Worm (Caenorhabditis elegans) whole organism, L2 larva: Measurements from ENCODE around the gene srd-70.

Experiments used
- C34F6.9 ChIP-seq: fragments of 150-350 bp; optimal IDR thresholded peaks from 2 replicates; lab custom pipeline; 2014; ENCODE audit warnings: missing biosample characterization, missing genetic modification characterization
- F13H6.1 ChIP-seq: sonication (generic microtip); optimal IDR thresholded peaks from 2 replicates; lab custom pipeline; 2016; ENCODE audit warnings: missing genetic modification characterization, missing compliant biosample characterization
- R02D3.7 ChIP-seq: fragments of 150-350 bp; optimal IDR thresholded peaks from 2 replicates; lab custom pipeline; 2014; ENCODE audit warnings: missing biosample characterization, missing genetic modification characterization
- ZK546.5 ChIP-seq: sonication (generic microtip); optimal IDR thresholded peaks from 2 replicates; lab custom pipeline; 2017; ENCODE audit warnings: missing biosample characterization, missing genetic modification characterization
- alr-1 ChIP-seq: fragments of 150-350 bp; optimal IDR thresholded peaks from 2 replicates; lab custom pipeline; 2014; ENCODE audit warnings: missing biosample characterization, missing genetic modification characterization
- aly-2 ChIP-seq: fragments of 150-350 bp; optimal IDR thresholded peaks from 2 replicates; lab custom pipeline; 2014; ENCODE audit warnings: missing biosample characterization, missing genetic modification characterization
- ama-1 ChIP-seq: fragments of 150-350 bp; optimal IDR thresholded peaks from 2 replicates; lab custom pipeline; 2018; ENCODE audit warnings: inconsistent platforms
- blmp-1 ChIP-seq: sonication (generic microtip); optimal IDR thresholded peaks from 2 replicates; lab custom pipeline; 2017; ENCODE audit warnings: missing genetic modification characterization, mild to moderate bottlenecking, missing compliant biosample characterization, antibody characterized with exemption, moderate library complexity; ENCODE audit not compliant: insufficient read depth
- ceh-16 ChIP-seq: fragments of 150-350 bp; optimal IDR thresholded peaks from 2 replicates; lab custom pipeline; 2014; ENCODE audit warnings: missing biosample characterization, missing genetic modification characterization
- ceh-82 ChIP-seq: fragments of 150-350 bp; optimal IDR thresholded peaks from 2 replicates; lab custom pipeline; 2014; ENCODE audit warnings: missing biosample characterization, missing genetic modification characterization
- crh-2 ChIP-seq: sonication (generic microtip); optimal IDR thresholded peaks from 2 replicates; lab custom pipeline; 2017; ENCODE audit warnings: missing biosample characterization, missing genetic modification characterization
- dmd-4 ChIP-seq: sonication (generic microtip); optimal IDR thresholded peaks from 2 replicates; lab custom pipeline; 2017; ENCODE audit warnings: missing biosample characterization, missing genetic modification characterization
- egl-27 ChIP-seq: sonication (generic microtip); optimal IDR thresholded peaks from 3 replicates; lab custom pipeline; 2017; ENCODE audit warnings: missing biosample characterization, missing genetic modification reagents, missing genetic modification characterization
- elt-1 ChIP-seq: fragments of 150-350 bp; optimal IDR thresholded peaks from 2 replicates; lab custom pipeline; 2014; ENCODE audit warnings: missing biosample characterization, missing genetic modification characterization
- elt-3 ChIP-seq: sonication (generic microtip); optimal IDR thresholded peaks from 2 replicates; lab custom pipeline; 2017; ENCODE audit warnings: missing biosample characterization, missing genetic modification characterization
- fos-1 ChIP-seq: fragments of 150-350 bp; optimal IDR thresholded peaks from 2 replicates; lab custom pipeline; 2014; ENCODE audit warnings: missing biosample characterization, missing genetic modification characterization
- gmeb-1 ChIP-seq: fragments of 150-350 bp; optimal IDR thresholded peaks from 2 replicates; lab custom pipeline; 2014; ENCODE audit warnings: missing biosample characterization, missing genetic modification characterization
- lin-13 ChIP-seq: fragments of 150-350 bp; optimal IDR thresholded peaks from 2 replicates; lab custom pipeline; 2014; ENCODE audit warnings: missing biosample characterization, missing genetic modification reagents, missing genetic modification characterization
- lin-39 ChIP-seq: fragments of 150-350 bp; optimal IDR thresholded peaks from 2 replicates; lab custom pipeline; 2014; ENCODE audit warnings: missing biosample characterization, missing genetic modification reagents, missing genetic modification characterization
- mab-5 ChIP-seq: fragments of 150-350 bp; optimal IDR thresholded peaks from 2 replicates; lab custom pipeline; 2014; ENCODE audit warnings: missing biosample characterization, missing genetic modification characterization
- mbf-1 ChIP-seq: sonication (generic microtip); optimal IDR thresholded peaks from 2 replicates; lab custom pipeline; 2017; ENCODE audit warnings: missing biosample characterization, missing genetic modification characterization
- mdl-1 ChIP-seq, 2 experiments: fragments of 150-350 bp in 1 of 2; sonication (generic microtip) in 1 of 2; optimal IDR thresholded peaks; 2 replicates each; lab custom pipeline; 2017; ENCODE audit warnings: missing biosample characterization in 2 of 2, missing genetic modification characterization in 2 of 2
- nhr-10 ChIP-seq: sonication (generic microtip); optimal IDR thresholded peaks from 2 replicates; lab custom pipeline; 2017; ENCODE audit warnings: missing biosample characterization, missing genetic modification characterization
- nhr-12 ChIP-seq: fragments of 150-350 bp; optimal IDR thresholded peaks from 2 replicates; lab custom pipeline; 2014; ENCODE audit warnings: missing biosample characterization, missing genetic modification characterization
- nhr-129 ChIP-seq: fragments of 150-350 bp; optimal IDR thresholded peaks from 2 replicates; lab custom pipeline; 2014; ENCODE audit warnings: missing biosample characterization, missing genetic modification characterization
- nhr-21 ChIP-seq: fragments of 150-350 bp; optimal IDR thresholded peaks from 2 replicates; lab custom pipeline; 2014; ENCODE audit warnings: missing biosample characterization, missing genetic modification characterization
- nhr-237 ChIP-seq: fragments of 150-350 bp; optimal IDR thresholded peaks from 2 replicates; lab custom pipeline; 2014; ENCODE audit warnings: missing biosample characterization, missing genetic modification characterization
- nhr-25 ChIP-seq: fragments of 150-350 bp; sonication (generic microtip); optimal IDR thresholded peaks from 3 replicates; lab custom pipeline; 2014; ENCODE audit warnings: missing biosample characterization, missing genetic modification characterization
- nhr-6 ChIP-seq: fragments of 150-350 bp; optimal IDR thresholded peaks from 2 replicates; lab custom pipeline; 2014; ENCODE audit warnings: missing biosample characterization, missing genetic modification characterization
- nhr-77 ChIP-seq: fragments of 150-350 bp; optimal IDR thresholded peaks from 2 replicates; lab custom pipeline; 2014; ENCODE audit warnings: missing biosample characterization, missing genetic modification characterization
- peb-1 ChIP-seq: fragments of 150-350 bp; optimal IDR thresholded peaks from 2 replicates; lab custom pipeline; 2014; ENCODE audit warnings: missing biosample characterization, missing genetic modification characterization
- skn-1 ChIP-seq: sonication (generic microtip); optimal IDR thresholded peaks from 2 replicates; lab custom pipeline; 2017; ENCODE audit warnings: missing biosample characterization, missing genetic modification characterization
- sma-3 ChIP-seq: sonication (generic microtip); optimal IDR thresholded peaks from 2 replicates; lab custom pipeline; 2016; ENCODE audit warnings: missing genetic modification reagents, missing genetic modification characterization, missing compliant biosample characterization
- sma-9 ChIP-seq, 2 experiments: fragments of 150-350 bp in 1 of 2; sonication (generic microtip) in 1 of 2; optimal IDR thresholded peaks; 2 replicates each; lab custom pipeline; 2014 to 2016; ENCODE audit warnings: missing genetic modification characterization in 2 of 2, mild to moderate bottlenecking in 1 of 2, missing biosample characterization in 1 of 2, missing compliant biosample characterization in 1 of 2, missing genetic modification reagents in 1 of 2, moderate library complexity in 1 of 2
- unc-39 ChIP-seq: fragments of 150-350 bp; optimal IDR thresholded peaks from 2 replicates; lab custom pipeline; 2014; ENCODE audit warnings: missing biosample characterization, missing genetic modification characterization
- unc-55 ChIP-seq: fragments of 150-350 bp; sonication (generic microtip); optimal IDR thresholded peaks from 3 replicates; lab custom pipeline; 2014; ENCODE audit warnings: missing biosample characterization, missing genetic modification reagents, missing genetic modification characterization
- unc-62 ChIP-seq: fragments of 150-350 bp; optimal IDR thresholded peaks from 2 replicates; lab custom pipeline; 2014; ENCODE audit warnings: missing biosample characterization, missing genetic modification reagents, missing genetic modification characterization
- ztf-1 ChIP-seq: fragments of 200-800 bp; sonication (Bioruptor generic); conservative IDR thresholded peaks from 2 replicates; pipeline ENCODE4 v1.3.6; 2022; ENCODE audit warnings: missing genetic modification characterization, missing compliant biosample characterization
- ztf-11 ChIP-seq: sonication (generic microtip); optimal IDR thresholded peaks from 2 replicates; lab custom pipeline; 2017; ENCODE audit warnings: missing biosample characterization, missing genetic modification characterization
- ztf-4 ChIP-seq: fragments of 150-350 bp; optimal IDR thresholded peaks from 2 replicates; lab custom pipeline; 2014; ENCODE audit warnings: missing biosample characterization, missing genetic modification characterization

Gene srd-70

ce11 chrV:20413426-20413825, 40.5 kb upstream of the srd-70 start:
- TF ChIP-seq skn-1 (no peak), fos-1 (tag; lab: Kevin White, UChicago) (peak; percentile 95), alr-1 (no peak), nhr-237 (tag; lab: Kevin White, UChicago) (no peak), peb-1 (tag; lab: Kevin White, UChicago) (no peak), mdl-1 (tag; optimal IDR thresholded peaks at IDR 0.05; lab: Kevin White, UChicago) (peak in 1 of 2 experiments; percentile 0), ztf-4 (tag; lab: Kevin White, UChicago) (no peak), crh-2 (peak; percentile 40), ztf-1 (GFP tag; lab: Robert Waterston, UW) (no peak), nhr-6 (tag; lab: Kevin White, UChicago) (no peak), F13H6.1 (tag; lab: Kevin White, UChicago) (peak; percentile 28), nhr-21 (peak; percentile 28), ztf-11 (tag; lab: Kevin White, UChicago) (no peak), ceh-82 (no peak), nhr-12 (tag; lab: Kevin White, UChicago) (no peak), aly-2 (tag; lab: Kevin White, UChicago) (no peak), dmd-4 (tag; lab: Kevin White, UChicago) (no peak), unc-39 (tag; lab: Kevin White, UChicago) (no peak), unc-62 (GFP tag; lab: Kevin White, UChicago) (no peak), egl-27 (tag; lab: Kevin White, UChicago) (no peak), nhr-129 (tag; lab: Kevin White, UChicago) (peak; percentile 37), nhr-77 (tag; lab: Kevin White, UChicago) (no peak), elt-3 (no peak), sma-9 (GFP tag; optimal IDR thresholded peaks at IDR 0.05; lab: Kevin White, UChicago) (peak; percentile 80), sma-9 (tag; optimal IDR thresholded peaks at IDR 0.05; lab: Kevin White, UChicago) (no peak), mbf-1 (tag; lab: Kevin White, UChicago) (no peak), nhr-10 (no peak), gmeb-1 (tag; lab: Kevin White, UChicago) (peak; percentile 43), ZK546.5 (tag; lab: Kevin White, UChicago) (no peak), elt-1 (tag; lab: Kevin White, UChicago) (no peak), lin-39 (tag; lab: Kevin White, UChicago) (no peak)

DNA sequence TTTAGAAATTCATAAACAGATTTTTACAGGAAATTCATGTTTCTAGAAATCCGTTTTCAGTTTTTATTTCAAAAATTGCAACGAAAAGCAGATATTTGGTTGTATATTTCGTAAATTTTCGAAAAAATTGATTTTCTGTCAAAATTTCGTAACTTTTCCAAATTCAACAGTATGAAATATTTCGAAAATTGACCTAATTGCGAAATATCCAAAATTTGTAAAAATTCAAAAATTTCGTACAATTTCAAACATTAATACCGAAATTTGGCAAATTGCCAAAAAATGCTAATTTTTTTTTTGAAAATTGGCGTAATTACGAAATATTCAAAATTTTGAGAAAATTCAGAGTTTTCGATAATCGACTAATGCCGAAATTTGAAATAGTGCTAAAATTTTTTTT, 40.0 kb upstream of the srd-70 start:
- TF ChIP-seq nhr-10 (no peak), unc-55 (peak; percentile 52), nhr-237 (tag; lab: Kevin White, UChicago) (no peak)
- TF ChIP-seq, all 48 proteins: peak for 1

ce11 chrV:20415415-20415814, 38.5 kb upstream of the srd-70 start:
- no peak for TF ChIP-seq ceh-82
- TF ChIP-seq fos-1 (tag; lab: Kevin White, UChicago): peak; percentile 90
- TF ChIP-seq sma-3 (GFP tag; lab: Kevin White, UChicago): peak; percentile 16
- peak; percentile 40 for TF ChIP-seq blmp-1 (tag; lab: Kevin White, UChicago)
- TF ChIP-seq nhr-6 (tag; lab: Kevin White, UChicago): no peak
- TF ChIP-seq egl-27 (tag; lab: Kevin White, UChicago): no peak
- no peak for TF ChIP-seq elt-3
- no peak for TF ChIP-seq ztf-1 (GFP tag; lab: Robert Waterston, UW)
- peak; percentile 58 for TF ChIP-seq nhr-129 (tag; lab: Kevin White, UChicago)
- no peak for TF ChIP-seq lin-13 (GFP tag; lab: Kevin White, UChicago)
- TF ChIP-seq mab-5 (tag; lab: Kevin White, UChicago): no peak
- TF ChIP-seq nhr-25 (tag; lab: Kevin White, UChicago): peak; percentile 42
- TF ChIP-seq skn-1: no peak
- TF ChIP-seq sma-9 (GFP tag; optimal IDR thresholded peaks at IDR 0.05; lab: Kevin White, UChicago): peak; percentile 17
- no peak for TF ChIP-seq sma-9 (tag; optimal IDR thresholded peaks at IDR 0.05; lab: Kevin White, UChicago)
- TF ChIP-seq ama-1 (lab: Kevin White, UChicago): no peak
- no peak for TF ChIP-seq unc-62 (GFP tag; lab: Kevin White, UChicago)
- no peak for TF ChIP-seq R02D3.7 (tag; lab: Kevin White, UChicago)

DNA sequence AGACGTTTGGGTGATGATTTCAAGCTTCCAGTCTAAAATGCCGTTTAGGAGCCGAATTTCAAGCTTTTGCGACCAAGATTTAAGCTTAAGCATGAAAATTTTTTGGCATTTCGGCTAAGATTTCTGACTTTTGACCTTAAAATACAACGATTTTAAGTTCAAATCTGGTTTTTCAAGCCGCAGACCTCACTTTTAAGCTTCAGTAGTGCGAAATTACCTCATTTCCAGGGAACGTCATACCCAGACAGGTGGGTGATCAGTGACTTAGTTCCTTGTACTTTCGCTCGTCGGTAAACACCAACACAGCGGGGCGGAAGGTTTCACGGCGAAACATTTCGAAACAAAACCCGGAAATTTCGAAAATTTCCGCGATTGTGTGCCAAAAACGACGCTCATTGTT, 37.6 kb upstream of the srd-70 start:
- peak; percentile 31 for TF ChIP-seq C34F6.9 (tag; lab: Kevin White, UChicago)
- no peak for TF ChIP-seq ceh-16 (tag; lab: Kevin White, UChicago)
- TF ChIP-seq ama-1 (lab: Kevin White, UChicago): no peak
- no peak for TF ChIP-seq mab-5 (tag; lab: Kevin White, UChicago)
- no peak for TF ChIP-seq ztf-4 (tag; lab: Kevin White, UChicago)
- no peak for TF ChIP-seq alr-1
